Worm (Caenorhabditis elegans) whole organism, L2 larva: ENCODE measurements around the gene elof-1.
"Not testable (repeated sequence)": the region's sequence is repeated elsewhere in the genome, so short reads cannot be mapped to it uniquely, and the experiment has no call there.

Experiments used
- C34F6.9 ChIP-seq: fragments of 150-350 bp; optimal IDR thresholded peaks from 2 replicates; lab custom pipeline; 2014; ENCODE audit warnings: missing biosample characterization, missing genetic modification characterization
- R02D3.7 ChIP-seq: fragments of 150-350 bp; optimal IDR thresholded peaks from 2 replicates; lab custom pipeline; 2014; ENCODE audit warnings: missing biosample characterization, missing genetic modification characterization
- Y55F3AM.14 ChIP-seq: fragments of 200-800 bp; sonication (Bioruptor generic); optimal IDR thresholded peaks from 2 replicates; lab custom pipeline; 2018; ENCODE audit warnings: mild to moderate bottlenecking, missing genetic modification characterization, missing compliant biosample characterization
- alr-1 ChIP-seq: fragments of 150-350 bp; optimal IDR thresholded peaks from 2 replicates; lab custom pipeline; 2014; ENCODE audit warnings: missing biosample characterization, missing genetic modification characterization
- aly-2 ChIP-seq: fragments of 150-350 bp; optimal IDR thresholded peaks from 2 replicates; lab custom pipeline; 2014; ENCODE audit warnings: missing biosample characterization, missing genetic modification characterization
- ceh-16 ChIP-seq: fragments of 150-350 bp; optimal IDR thresholded peaks from 2 replicates; lab custom pipeline; 2014; ENCODE audit warnings: missing biosample characterization, missing genetic modification characterization
- crh-2 ChIP-seq: sonication (generic microtip); optimal IDR thresholded peaks from 2 replicates; lab custom pipeline; 2017; ENCODE audit warnings: missing biosample characterization, missing genetic modification characterization
- dmd-4 ChIP-seq: sonication (generic microtip); optimal IDR thresholded peaks from 2 replicates; lab custom pipeline; 2017; ENCODE audit warnings: missing biosample characterization, missing genetic modification characterization
- egl-27 ChIP-seq: sonication (generic microtip); optimal IDR thresholded peaks from 3 replicates; lab custom pipeline; 2017; ENCODE audit warnings: missing biosample characterization, missing genetic modification reagents, missing genetic modification characterization
- elt-3 ChIP-seq: sonication (generic microtip); optimal IDR thresholded peaks from 2 replicates; lab custom pipeline; 2017; ENCODE audit warnings: missing biosample characterization, missing genetic modification characterization
- gmeb-1 ChIP-seq: fragments of 150-350 bp; optimal IDR thresholded peaks from 2 replicates; lab custom pipeline; 2014; ENCODE audit warnings: missing biosample characterization, missing genetic modification characterization
- lsy-2 ChIP-seq, 2 experiments: fragments of 150-350 bp in 1 of 2; sonication (generic microtip) in 1 of 2; optimal IDR thresholded peaks; 2 replicates each; lab custom pipeline; 2014 to 2017; ENCODE audit warnings: missing biosample characterization in 2 of 2, missing genetic modification characterization in 2 of 2
- mab-5 ChIP-seq: fragments of 150-350 bp; optimal IDR thresholded peaks from 2 replicates; lab custom pipeline; 2014; ENCODE audit warnings: missing biosample characterization, missing genetic modification characterization
- mdl-1 ChIP-seq, 2 experiments: fragments of 150-350 bp in 1 of 2; sonication (generic microtip) in 1 of 2; optimal IDR thresholded peaks; 2 replicates each; lab custom pipeline; 2017; ENCODE audit warnings: missing biosample characterization in 2 of 2, missing genetic modification characterization in 2 of 2
- nhr-10 ChIP-seq: sonication (generic microtip); optimal IDR thresholded peaks from 2 replicates; lab custom pipeline; 2017; ENCODE audit warnings: missing biosample characterization, missing genetic modification characterization
- nhr-11 ChIP-seq: fragments of 150-350 bp; optimal IDR thresholded peaks from 2 replicates; lab custom pipeline; 2014; ENCODE audit warnings: missing biosample characterization, missing genetic modification characterization
- nhr-12 ChIP-seq: fragments of 150-350 bp; optimal IDR thresholded peaks from 2 replicates; lab custom pipeline; 2014; ENCODE audit warnings: missing biosample characterization, missing genetic modification characterization
- nhr-129 ChIP-seq: fragments of 150-350 bp; optimal IDR thresholded peaks from 2 replicates; lab custom pipeline; 2014; ENCODE audit warnings: missing biosample characterization, missing genetic modification characterization
- nhr-21 ChIP-seq: fragments of 150-350 bp; optimal IDR thresholded peaks from 2 replicates; lab custom pipeline; 2014; ENCODE audit warnings: missing biosample characterization, missing genetic modification characterization
- nhr-23 ChIP-seq: fragments of 150-350 bp; optimal IDR thresholded peaks from 2 replicates; lab custom pipeline; 2014; ENCODE audit warnings: missing biosample characterization, missing genetic modification reagents, missing genetic modification characterization
- nhr-237 ChIP-seq: fragments of 150-350 bp; optimal IDR thresholded peaks from 2 replicates; lab custom pipeline; 2014; ENCODE audit warnings: missing biosample characterization, missing genetic modification characterization
- nhr-25 ChIP-seq: fragments of 150-350 bp; sonication (generic microtip); optimal IDR thresholded peaks from 3 replicates; lab custom pipeline; 2014; ENCODE audit warnings: missing biosample characterization, missing genetic modification characterization
- nhr-6 ChIP-seq: fragments of 150-350 bp; optimal IDR thresholded peaks from 2 replicates; lab custom pipeline; 2014; ENCODE audit warnings: missing biosample characterization, missing genetic modification characterization
- nhr-77 ChIP-seq: fragments of 150-350 bp; optimal IDR thresholded peaks from 2 replicates; lab custom pipeline; 2014; ENCODE audit warnings: missing biosample characterization, missing genetic modification characterization
- peb-1 ChIP-seq: fragments of 150-350 bp; optimal IDR thresholded peaks from 2 replicates; lab custom pipeline; 2014; ENCODE audit warnings: missing biosample characterization, missing genetic modification characterization
- sem-4 ChIP-seq: fragments of 150-350 bp; optimal IDR thresholded peaks from 2 replicates; lab custom pipeline; 2014; ENCODE audit warnings: missing biosample characterization, missing genetic modification reagents, missing genetic modification characterization
- sma-3 ChIP-seq: sonication (generic microtip); optimal IDR thresholded peaks from 2 replicates; lab custom pipeline; 2016; ENCODE audit warnings: missing genetic modification reagents, missing genetic modification characterization, missing compliant biosample characterization
- snpc-4 ChIP-seq: fragments of 150-350 bp; optimal IDR thresholded peaks from 2 replicates; lab custom pipeline; 2014; ENCODE audit warnings: missing biosample characterization, missing genetic modification characterization
- unc-55 ChIP-seq: fragments of 150-350 bp; sonication (generic microtip); optimal IDR thresholded peaks from 3 replicates; lab custom pipeline; 2014; ENCODE audit warnings: missing biosample characterization, missing genetic modification reagents, missing genetic modification characterization
- unc-62 ChIP-seq: fragments of 150-350 bp; optimal IDR thresholded peaks from 2 replicates; lab custom pipeline; 2014; ENCODE audit warnings: missing biosample characterization, missing genetic modification reagents, missing genetic modification characterization
- ztf-1 ChIP-seq: fragments of 200-800 bp; sonication (Bioruptor generic); conservative IDR thresholded peaks from 2 replicates; pipeline ENCODE4 v1.3.6; 2022; ENCODE audit warnings: missing genetic modification characterization, missing compliant biosample characterization
- ztf-11 ChIP-seq: sonication (generic microtip); optimal IDR thresholded peaks from 2 replicates; lab custom pipeline; 2017; ENCODE audit warnings: missing biosample characterization, missing genetic modification characterization
- ztf-4 ChIP-seq: fragments of 150-350 bp; optimal IDR thresholded peaks from 2 replicates; lab custom pipeline; 2014; ENCODE audit warnings: missing biosample characterization, missing genetic modification characterization

Gene elof-1

ce11 chrII:14318027-14318426 lies 31.5 kb upstream of the elof-1 start, which contains the start of gene Y54G11A.14:
TSS of gene Y54G11A.14 (plus strand) at chrII:14318158.
- TF ChIP-seq egl-27 (tag; lab: Kevin White, UChicago) (no peak), unc-62 (no peak), nhr-23 (tag; lab: Kevin White, UChicago) (no peak), sma-3 (GFP tag; lab: Kevin White, UChicago) (no peak), Y55F3AM.14 (GFP tag; lab: Kevin White, UChicago) (no peak), snpc-4 (no peak), nhr-237 (tag; lab: Kevin White, UChicago) (no peak), gmeb-1 (no peak), C34F6.9 (tag; lab: Kevin White, UChicago) (no peak), ceh-16 (tag; lab: Kevin White, UChicago) (no peak)

ce11 chrII:14319227-14319626 lies 30.3 kb upstream of the elof-1 start:
- TF ChIP-seq alr-1 (tag; lab: Kevin White, UChicago) = no peak
- TF ChIP-seq C34F6.9 (tag; lab: Kevin White, UChicago) = no peak
- no peak for TF ChIP-seq dmd-4 (tag; lab: Kevin White, UChicago)
- TF ChIP-seq R02D3.7 (tag; lab: Kevin White, UChicago) = no peak
- no peak for TF ChIP-seq nhr-25 (tag; lab: Kevin White, UChicago)
- TF ChIP-seq nhr-237 (tag; lab: Kevin White, UChicago) = no peak
- TF ChIP-seq peb-1 (tag; lab: Kevin White, UChicago) = no peak
- no peak for TF ChIP-seq ztf-11 (tag; lab: Kevin White, UChicago)
- no peak for TF ChIP-seq unc-62
- TF ChIP-seq nhr-21 = no peak
- no peak for TF ChIP-seq nhr-10 (tag; lab: Kevin White, UChicago)
- no peak for TF ChIP-seq mdl-1 (tag; optimal IDR thresholded peaks at IDR 0.05; lab: Kevin White, UChicago)
- no peak for TF ChIP-seq nhr-77 (tag; lab: Kevin White, UChicago)
- TF ChIP-seq ztf-4 (tag; lab: Kevin White, UChicago) = no peak

ce11 chrII:14321225-14321624 lies 28.3 kb upstream of the elof-1 start:
- TF ChIP-seq nhr-129 (tag; lab: Kevin White, UChicago) (no peak), mab-5 (tag; lab: Kevin White, UChicago) (no peak), snpc-4 (no peak), nhr-12 (tag; lab: Kevin White, UChicago) (no peak), nhr-6 (tag; lab: Kevin White, UChicago) (no peak), elt-3 (no peak), peb-1 (tag; lab: Kevin White, UChicago) (no peak), sem-4 (no peak)

- not testable (repeated sequence) for TF ChIP-seq nhr-10 (tag; lab: Kevin White, UChicago); unc-55 (GFP tag; lab: Kevin White, UChicago); nhr-11
These were observed 5.4 kb upstream of the elof-1 start, which contains the start of gene ddl-3 for ce11 chrII:14344166-14344565. TSS of gene ddl-3 (minus strand) at chrII:14344454.

DNA sequence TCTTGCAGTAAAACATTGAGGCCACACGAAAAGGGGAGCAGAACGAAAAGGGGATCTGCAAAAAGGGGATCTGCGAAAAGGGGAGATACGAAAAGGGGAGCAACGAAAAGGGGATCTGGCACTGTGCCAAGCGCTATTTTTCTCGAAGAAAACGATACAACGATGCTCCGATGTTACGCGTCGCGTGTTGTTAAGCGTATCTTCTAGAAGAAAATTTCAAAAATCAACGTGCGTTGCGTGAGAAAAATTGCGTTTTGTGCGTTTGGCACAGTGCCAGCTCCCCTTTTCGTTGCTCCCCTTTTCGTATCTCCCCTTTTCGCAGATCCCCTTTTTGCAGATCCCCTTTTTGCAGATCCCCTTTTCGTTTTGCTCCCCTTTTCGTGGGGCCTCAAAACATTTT lies 3.3 kb upstream of the elof-1 start, which contains the start of gene Y54G11A.9:
Gene Y54G11A.9, minus strand, starts transcription at position 196 of the 400 bp plus-strand sequence.
- TF ChIP-seq C34F6.9 (tag; lab: Kevin White, UChicago); unc-62; snpc-4: not testable (repeated sequence)

DNA sequence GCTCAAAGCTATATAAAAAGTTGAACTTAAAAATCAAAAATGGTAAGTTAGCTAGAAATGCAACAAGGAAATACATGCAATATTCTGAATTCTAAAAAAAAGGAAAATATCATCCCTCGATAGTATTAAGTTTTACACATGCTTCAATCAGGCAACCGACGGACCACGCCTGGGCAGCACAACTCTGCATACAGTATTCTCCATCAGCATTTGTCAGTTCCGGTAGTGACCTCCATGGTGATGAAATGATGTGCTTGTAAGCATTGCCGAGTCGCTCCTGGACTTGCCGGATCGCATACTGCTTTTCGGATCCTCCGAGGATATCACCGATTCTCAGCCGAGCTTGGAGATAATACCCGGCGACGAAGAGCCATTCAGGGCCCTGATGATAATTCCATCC lies 1.2 kb downstream of the elof-1 start:
- TF ChIP-seq lsy-2 (tag; optimal IDR thresholded peaks at IDR 0.05; lab: Kevin White, UChicago) = peak in 1 of 2 experiments; percentile 15
- TF ChIP-seq elt-3 = no peak
- TF ChIP-seq, all 48 proteins: peak for 1

DNA sequence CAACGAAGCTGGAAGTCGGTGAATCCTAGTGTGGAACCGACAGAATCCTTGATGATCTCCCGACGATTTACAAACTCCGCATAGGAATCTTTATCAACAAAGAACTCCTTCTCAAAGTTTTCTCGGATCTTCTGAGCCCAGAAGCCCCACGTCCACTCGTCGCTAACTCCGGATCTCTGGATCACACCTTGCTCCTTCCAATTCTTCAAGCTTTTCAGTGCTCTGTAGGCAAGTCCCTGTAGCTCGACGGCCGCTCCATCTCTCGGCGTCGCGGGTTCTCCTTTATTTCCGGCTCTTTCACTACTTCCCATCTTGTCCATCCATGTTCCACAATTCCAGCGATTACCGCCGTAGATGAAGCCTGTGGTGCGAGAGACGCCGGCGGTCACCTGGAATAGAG lies 1.8 kb downstream of the elof-1 start:
- TF ChIP-seq gmeb-1 (no peak), peb-1 (tag; lab: Kevin White, UChicago) (no peak), nhr-77 (tag; lab: Kevin White, UChicago) (no peak), crh-2 (tag; lab: Kevin White, UChicago) (no peak), dmd-4 (tag; lab: Kevin White, UChicago) (no peak), nhr-237 (tag; lab: Kevin White, UChicago) (no peak), nhr-11 (no peak), sma-3 (GFP tag; lab: Kevin White, UChicago) (no peak), sem-4 (no peak), aly-2 (tag; lab: Kevin White, UChicago) (no peak), lsy-2 (tag; optimal IDR thresholded peaks at IDR 0.05; lab: Kevin White, UChicago) (no peak), ztf-1 (GFP tag; lab: Robert Waterston, UW) (no peak), nhr-12 (tag; lab: Kevin White, UChicago) (no peak), ztf-11 (tag; lab: Kevin White, UChicago) (no peak), unc-62 (no peak), C34F6.9 (tag; lab: Kevin White, UChicago) (no peak), nhr-10 (tag; lab: Kevin White, UChicago) (no peak)
